Worm (Caenorhabditis elegans): ENCODE results near the gene pmp-3.

The pmp-3 gene

ce11 chrV:14688097-14688912, 41.8 kb downstream of the pmp-3 start, which contains the start of gene C47E8.11 (continued):
- TF ChIP-seq lsy-27 (tag; optimal IDR thresholded peaks at IDR 0.05; ENCODE audit: borderline replicate concordance, insufficient read depth) (no peak), F37B4.10 (GFP tag; IDR thresholded peaks at IDR 0.05) (no peak), repo-1 (tag; optimal IDR thresholded peaks at IDR 0.05) (peak; percentile 80), hsf-1 (GFP tag; IDR thresholded peaks at IDR 0.05) (peak; percentile 85), rpc-1 (optimal IDR thresholded peaks at IDR 0.05) (no peak), rpc-1 (tag; optimal IDR thresholded peaks at IDR 0.05) (no peak), mel-28 (tag; optimal IDR thresholded peaks at IDR 0.05; ENCODE audit: borderline replicate concordance) (no peak), snpc-1.3 (tag; optimal IDR thresholded peaks at IDR 0.05; ENCODE audit: insufficient read depth) (peak; percentile 82), ceh-58 (GFP tag; IDR thresholded peaks at IDR 0.05) (no peak), ztf-18 (tag; optimal IDR thresholded peaks at IDR 0.05) (peak; percentile 43), F52B5.7 (tag; optimal IDR thresholded peaks at IDR 0.05) (peak; percentile 48), nfya-2 (GFP tag; IDR thresholded peaks at IDR 0.05) (peak; percentile 84; the same call in 1 of the 2 replicates), snpc-4 (GFP tag; optimal IDR thresholded peaks at IDR 0.05) (peak; percentile 3), snpc-4 (tag; optimal IDR thresholded peaks at IDR 0.05) (peak in 2 of 4 experiments; percentile 39 to 74), xnd-1 (tag; optimal IDR thresholded peaks at IDR 0.05) (peak; percentile 23), C06A6.2 (GFP tag; conservative IDR thresholded peaks at IDR 0.05) (peak; percentile 48; the same call in 1 of the 2 replicates), let-607 (tag; optimal IDR thresholded peaks at IDR 0.05) (peak in 1 of 2 experiments; percentile 60), mes-4 (tag; optimal IDR thresholded peaks at IDR 0.05) (no peak), nhr-80 (tag; optimal IDR thresholded peaks at IDR 0.05) (peak; percentile 32)

ce11 chrV:14689060-14689750, 42.7 kb downstream of the pmp-3 start, which contains the start of gene gasr-8:
Gene gasr-8 (plus strand): TSS chrV:14689110.
- TF ChIP-seq madf-3 (GFP tag; IDR thresholded peaks at IDR 0.05): 0 out of 2 replicates have a peak, but pooled peaks have one; percentile 4
- TF ChIP-seq xnd-1 (tag; optimal IDR thresholded peaks at IDR 0.05): peak; percentile 64
- no peak for TF ChIP-seq lir-1 (GFP tag; conservative IDR thresholded peaks at IDR 0.05)
- peak; percentile 48 for TF ChIP-seq die-1 (tag; optimal IDR thresholded peaks at IDR 0.05)
- TF ChIP-seq ztf-22 (GFP tag; optimal IDR thresholded peaks at IDR 0.05): no peak
- no peak for TF ChIP-seq nfya-2 (GFP tag; IDR thresholded peaks at IDR 0.05)
- no peak; the same call in 1 of the 2 replicates for TF ChIP-seq pbrm-1 (GFP tag; IDR thresholded peaks at IDR 0.05)
- TF ChIP-seq F49E8.2 (tag; optimal IDR thresholded peaks at IDR 0.05; ENCODE audit: insufficient read depth): no peak
- no peak for TF ChIP-seq ceh-40 (GFP tag; IDR thresholded peaks at IDR 0.05)
- no peak for TF ChIP-seq ceh-58 (GFP tag; IDR thresholded peaks at IDR 0.05)
- no peak for TF ChIP-seq unc-62 (GFP tag; optimal IDR thresholded peaks at IDR 0.05)
- TF ChIP-seq ztf-26 (tag; optimal IDR thresholded peaks at IDR 0.05): no peak
- peak; percentile 66 for TF ChIP-seq madf-8 (GFP tag; conservative IDR thresholded peaks at IDR 0.05)
- no peak for TF ChIP-seq hlh-26 (GFP tag; conservative IDR thresholded peaks at IDR 0.05)
- TF ChIP-seq dpff-1 (tag; optimal IDR thresholded peaks at IDR 0.05): no peak
- TF ChIP-seq egl-44 (GFP tag; IDR thresholded peaks at IDR 0.05): no peak
- TF ChIP-seq athp-1 (tag; optimal IDR thresholded peaks at IDR 0.05): no peak
- no peak for TF ChIP-seq sea-2 (GFP tag; IDR thresholded peaks at IDR 0.05)
- TF ChIP-seq Y67H2A.10 (GFP tag; conservative IDR thresholded peaks at IDR 0.05): no peak
- TF ChIP-seq snpc-4 (GFP tag; optimal IDR thresholded peaks at IDR 0.05): no peak
- peak in 2 of 4 experiments; percentile 27 to 34 for TF ChIP-seq snpc-4 (tag; optimal IDR thresholded peaks at IDR 0.05)
- no peak for TF ChIP-seq zim-3 (tag; optimal IDR thresholded peaks at IDR 0.05)
- TF ChIP-seq dox-1 (GFP tag; IDR thresholded peaks at IDR 0.05): peak; percentile 45; the same call in 1 of the 2 replicates
- no peak for TF ChIP-seq attf-5 (GFP tag; optimal IDR thresholded peaks at IDR 0.05)
- no peak for TF ChIP-seq F57A8.1 (GFP tag; optimal IDR thresholded peaks at IDR 0.05)
- TF ChIP-seq ztf-18 (tag; optimal IDR thresholded peaks at IDR 0.05): peak; percentile 23
- TF ChIP-seq lin-54 (GFP tag; optimal IDR thresholded peaks at IDR 0.05): peak; percentile 26
- no peak for TF ChIP-seq Y53F4B.3 (GFP tag; IDR thresholded peaks at IDR 0.05)
- TF ChIP-seq zfh-2 (GFP tag; conservative IDR thresholded peaks at IDR 0.05): no peak
- no peak for TF ChIP-seq T26A5.8 (tag; optimal IDR thresholded peaks at IDR 0.05)
- TF ChIP-seq snpc-3.4 (tag; optimal IDR thresholded peaks at IDR 0.05): peak; percentile 29

All from whole organism, young adult.